Fruit fly (Drosophila melanogaster) S2 (cell line): Measurements from ENCODE around the gene DIP-alpha.

Source experiments
- CG8478 ChIP-seq: fragments of >200 bp; optimal IDR thresholded peaks from 2 replicates; lab custom pipeline; 2018
- CTCF ChIP-seq, 2 experiments: fragments of >200 bp; optimal IDR thresholded peaks; 2 replicates each; lab custom pipeline; 2018

DNA sequence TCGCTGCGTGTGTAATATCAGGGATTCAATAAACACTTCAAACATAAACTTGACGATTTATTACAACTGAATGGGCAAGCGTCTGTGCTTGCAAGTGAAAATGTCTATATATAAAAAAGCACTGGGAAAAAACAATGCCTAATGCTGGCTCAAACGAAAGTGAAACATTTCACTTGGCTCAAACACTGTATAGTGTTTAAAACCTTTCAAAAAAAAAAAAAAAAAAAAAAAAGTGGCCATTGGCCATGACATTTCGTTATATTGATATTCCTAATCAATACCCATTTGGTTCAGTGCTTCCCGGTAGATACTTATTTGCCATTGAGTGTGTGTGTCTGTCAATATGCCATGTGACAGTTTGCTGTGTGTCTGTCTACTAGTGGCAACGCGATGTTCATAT is 32.7 kb downstream of the DIP-alpha start:
- TF ChIP-seq CTCF (optimal IDR thresholded peaks at IDR 0.05; lab: Kevin White, UChicago) = no peak
- TF ChIP-seq CG8478 = no peak
